Worm (Caenorhabditis elegans) whole organism, early embryonic: ENCODE results near the gene cdkl-1.

Source experiments
- ama-1 ChIP-seq: fragments of 150-350 bp; optimal IDR thresholded peaks from 2 replicates; lab custom pipeline; 2014
- ceh-13 ChIP-seq: fragments of 200-800 bp; sonication (Bioruptor generic); optimal IDR thresholded peaks from 2 replicates; lab custom pipeline; 2018; ENCODE audit warnings: mild to moderate bottlenecking, missing genetic modification characterization, missing compliant biosample characterization
- flt-1 ChIP-seq: fragments of 200-800 bp; sonication (Bioruptor generic); IDR thresholded peaks from 2 replicates; pipeline ENCODE4 v1.3.6; 2022; ENCODE audit warnings: missing genetic modification characterization, missing compliant biosample characterization
- hnd-1 ChIP-seq: sonication (generic microtip); optimal IDR thresholded peaks from 2 replicates; lab custom pipeline; 2016; ENCODE audit warnings: missing genetic modification characterization, missing compliant biosample characterization
- pes-1 ChIP-seq: fragments of 200-800 bp; sonication (Bioruptor generic); IDR thresholded peaks from 2 replicates; pipeline ENCODE4 v1.3.6; 2022; ENCODE audit warnings: missing genetic modification reagents, missing genetic modification characterization, missing compliant biosample characterization
- sea-1 ChIP-seq: fragments of 200-800 bp; sonication (Bioruptor generic); conservative IDR thresholded peaks from 2 replicates; pipeline ENCODE4 v1.3.6; 2022; ENCODE audit warnings: missing genetic modification characterization, missing compliant biosample characterization

DNA sequence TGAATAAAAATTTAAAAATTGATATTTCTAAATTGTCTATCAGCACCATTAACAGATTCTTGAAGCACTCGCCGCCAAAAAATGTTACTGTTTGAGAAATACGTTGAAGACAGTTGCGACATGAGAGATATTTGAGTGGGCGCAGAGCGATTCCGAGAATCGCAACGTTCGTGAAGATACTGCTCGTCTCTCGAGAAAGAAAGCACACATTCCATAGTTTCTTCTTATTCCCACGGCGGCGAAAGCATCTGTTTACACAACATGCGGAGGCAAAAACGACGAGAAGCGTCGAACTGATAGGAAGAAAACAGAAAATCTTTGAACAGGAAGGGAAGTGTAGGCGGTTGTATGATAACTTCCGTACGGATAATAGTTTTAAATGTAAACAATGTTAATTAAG lies 16.2 kb upstream of the cdkl-1 start:
- TF ChIP-seq sea-1 (GFP tag; lab: Robert Waterston, UW) (no peak), ceh-13 (no peak), flt-1 (GFP tag; lab: Robert Waterston, UW) (no peak), hnd-1 (tag; lab: Kevin White, UChicago) (no peak), ama-1 (no peak), pes-1 (no peak)
